Worm (Caenorhabditis elegans) whole organism, young adult: ENCODE data around the gene Y116A8C.29.
A peak's percentile ranks its signal among the peaks of the same experiment; 100 is the strongest.

ENCODE experiments used
- D2030.7 ChIP-seq: fragments of 200-800 bp; sonication (Bioruptor generic); IDR thresholded peaks from 2 replicates; pipeline ENCODE4 v1.3.6; 2022; ENCODE audit warnings: missing genetic modification reagents, missing genetic modification characterization, missing compliant biosample characterization
- F52B5.7 ChIP-seq: sonication (generic microtip); optimal IDR thresholded peaks from 2 replicates; lab custom pipeline; 2016; ENCODE audit warnings: mild to moderate bottlenecking, missing genetic modification characterization, missing compliant biosample characterization
- T26A5.8 ChIP-seq: sonication (generic microtip); optimal IDR thresholded peaks from 2 replicates; lab custom pipeline; 2016; ENCODE audit warnings: missing genetic modification characterization, missing compliant biosample characterization
- Y53F4B.3 ChIP-seq: fragments of 200-800 bp; sonication (Bioruptor generic); IDR thresholded peaks from 2 replicates; pipeline ENCODE4 v1.3.6; 2022; ENCODE audit warnings: missing genetic modification reagents, missing genetic modification characterization, missing compliant biosample characterization
- Y79H2A.3 ChIP-seq: fragments of 200-800 bp; sonication (Bioruptor generic); conservative IDR thresholded peaks from 2 replicates; pipeline ENCODE4 v1.3.6; 2022; ENCODE audit warnings: missing genetic modification reagents, missing genetic modification characterization, missing compliant biosample characterization
- atf-7 ChIP-seq: sonication (generic microtip); optimal IDR thresholded peaks from 2 replicates; lab custom pipeline; 2017; ENCODE audit warnings: mild to moderate bottlenecking, missing genetic modification characterization, missing compliant biosample characterization
- attf-3 ChIP-seq: fragments of 200-800 bp; sonication (Bioruptor generic); conservative IDR thresholded peaks from 2 replicates; pipeline ENCODE4 v1.3.6; 2022; ENCODE audit warnings: missing genetic modification reagents, missing genetic modification characterization, missing compliant biosample characterization
- cebp-2 ChIP-seq: fragments of 200-800 bp; sonication (Bioruptor generic); IDR thresholded peaks from 2 replicates; pipeline ENCODE4 v1.3.6; 2022; ENCODE audit warnings: missing genetic modification characterization, missing compliant biosample characterization
- ceh-100 ChIP-seq: fragments of 200-800 bp; sonication (Bioruptor generic); IDR thresholded peaks from 2 replicates; pipeline ENCODE4 v1.3.6; 2022; ENCODE audit warnings: missing genetic modification reagents, missing genetic modification characterization, missing compliant biosample characterization
- ceh-27 ChIP-seq: fragments of 200-800 bp; sonication (Bioruptor generic); optimal IDR thresholded peaks from 2 replicates; lab custom pipeline; 2018; ENCODE audit warnings: mild to moderate bottlenecking, missing genetic modification characterization, moderate library complexity, missing compliant biosample characterization
- ceh-79 ChIP-seq: sonication (generic microtip); optimal IDR thresholded peaks from 2 replicates; lab custom pipeline; 2017; ENCODE audit warnings: mild to moderate bottlenecking, missing genetic modification characterization, missing compliant biosample characterization
- ceh-91 ChIP-seq: fragments of 200-800 bp; sonication (Bioruptor generic); IDR thresholded peaks from 2 replicates; pipeline ENCODE4 v1.3.6; 2022; ENCODE audit warnings: missing genetic modification reagents, missing genetic modification characterization, missing compliant biosample characterization
- chd-7 ChIP-seq: sonication (generic microtip); optimal IDR thresholded peaks from 2 replicates; lab custom pipeline; 2016; ENCODE audit warnings: mild to moderate bottlenecking, missing genetic modification characterization, moderate library complexity, missing compliant biosample characterization
- dpl-1 ChIP-seq: fragments of 150-350 bp; optimal IDR thresholded peaks from 2 replicates; lab custom pipeline; 2014; ENCODE audit warnings: missing biosample characterization, missing genetic modification reagents, missing genetic modification characterization
- egl-44 ChIP-seq: fragments of 200-800 bp; sonication (Bioruptor generic); IDR thresholded peaks from 2 replicates; pipeline ENCODE4 v1.3.6; 2022; ENCODE audit warnings: missing genetic modification reagents, missing genetic modification characterization, missing compliant biosample characterization
- hlh-26 ChIP-seq: fragments of 200-800 bp; sonication (Bioruptor generic); conservative IDR thresholded peaks from 2 replicates; pipeline ENCODE4 v1.3.6; 2022; ENCODE audit warnings: missing genetic modification reagents, missing genetic modification characterization, missing compliant biosample characterization
- hmg-1.2 ChIP-seq: fragments of 200-800 bp; sonication (Bioruptor generic); IDR thresholded peaks from 2 replicates; pipeline ENCODE4 v1.3.6; 2022; ENCODE audit warnings: missing genetic modification reagents, missing genetic modification characterization, missing compliant biosample characterization
- lag-1 ChIP-seq: fragments of 200-800 bp; sonication (Bioruptor generic); IDR thresholded peaks from 2 replicates; pipeline ENCODE4 v1.3.6; 2022; ENCODE audit warnings: missing genetic modification reagents, missing genetic modification characterization, missing compliant biosample characterization
- lir-1 ChIP-seq: fragments of 200-800 bp; sonication (Bioruptor generic); conservative IDR thresholded peaks from 2 replicates; pipeline ENCODE4 v1.3.6; 2022; ENCODE audit warnings: missing genetic modification reagents, missing genetic modification characterization, missing compliant biosample characterization
- madf-10 ChIP-seq: sonication (generic microtip); optimal IDR thresholded peaks from 2 replicates; lab custom pipeline; 2016; ENCODE audit warnings: mild to moderate bottlenecking, missing genetic modification characterization, missing compliant biosample characterization
- madf-8 ChIP-seq: fragments of 200-800 bp; sonication (Bioruptor generic); conservative IDR thresholded peaks from 2 replicates; pipeline ENCODE4 v1.3.6; 2022; ENCODE audit warnings: missing genetic modification reagents, missing genetic modification characterization, missing compliant biosample characterization
- nfya-2 ChIP-seq: fragments of 200-800 bp; sonication (Bioruptor generic); IDR thresholded peaks from 2 replicates; pipeline ENCODE4 v1.3.6; 2022; ENCODE audit warnings: missing genetic modification reagents, missing genetic modification characterization, missing compliant biosample characterization
- nfyb-1 ChIP-seq: fragments of 200-800 bp; sonication (Bioruptor generic); IDR thresholded peaks from 2 replicates; pipeline ENCODE4 v1.3.6; 2022; ENCODE audit warnings: missing genetic modification reagents, missing genetic modification characterization, missing compliant biosample characterization
- pha-4 ChIP-seq: fragments of 150-350 bp; sonication (generic microtip); optimal IDR thresholded peaks from 2 replicates; lab custom pipeline; 2014; ENCODE audit warnings: missing biosample characterization, missing genetic modification reagents, missing genetic modification characterization
- rcor-1 ChIP-seq: fragments of 200-800 bp; sonication (Bioruptor generic); IDR thresholded peaks from 2 replicates; pipeline ENCODE4 v1.3.6; 2022; ENCODE audit warnings: missing genetic modification reagents, missing genetic modification characterization, missing compliant biosample characterization
- rpc-1 ChIP-seq, 2 experiments: fragments of 150-350 bp in 1 of 2; sonication (generic microtip) in 1 of 2; optimal IDR thresholded peaks; 2 replicates each; lab custom pipeline; 2014 to 2018; ENCODE audit warnings: missing biosample characterization in 1 of 2, missing genetic modification characterization in 1 of 2, missing genetic modification reagents in 1 of 2, missing genotype in 1 of 2
- sdz-38 ChIP-seq: sonication (generic microtip); optimal IDR thresholded peaks from 2 replicates; lab custom pipeline; 2016; ENCODE audit warnings: missing genotype, missing genetic modification characterization, missing compliant biosample characterization
- sea-2 ChIP-seq: fragments of 200-800 bp; sonication (Bioruptor generic); IDR thresholded peaks from 2 replicates; pipeline ENCODE4 v1.3.6; 2022; ENCODE audit warnings: missing genetic modification characterization, missing compliant biosample characterization
- tbp1 ChIP-seq: fragments of 200-800 bp; sonication (Bioruptor generic); optimal IDR thresholded peaks from 2 replicates; lab custom pipeline; 2018; ENCODE audit warnings: mild to moderate bottlenecking, missing genetic modification characterization, missing compliant biosample characterization
- tbx-9 ChIP-seq: sonication (generic microtip); optimal IDR thresholded peaks from 2 replicates; lab custom pipeline; 2016; ENCODE audit warnings: borderline replicate concordance, missing genetic modification characterization, inconsistent platforms, missing compliant biosample characterization
- tlf-1 ChIP-seq: fragments of 200-800 bp; sonication (Bioruptor generic); optimal IDR thresholded peaks from 2 replicates; lab custom pipeline; 2018; ENCODE audit warnings: mild to moderate bottlenecking, missing genetic modification characterization, missing compliant biosample characterization
- unc-62 ChIP-seq: fragments of 150-350 bp; optimal IDR thresholded peaks from 2 replicates; lab custom pipeline; 2014; ENCODE audit warnings: missing biosample characterization, missing genetic modification reagents, missing genetic modification characterization
- zim-3 ChIP-seq: sonication (generic microtip); optimal IDR thresholded peaks from 2 replicates; lab custom pipeline; 2017; ENCODE audit warnings: mild to moderate bottlenecking, missing genetic modification characterization, moderate library complexity, missing compliant biosample characterization
- ztf-25 ChIP-seq: fragments of 200-800 bp; sonication (Bioruptor generic); IDR thresholded peaks from 2 replicates; pipeline ENCODE4 v1.3.6; 2022; ENCODE audit warnings: missing genetic modification reagents, missing genetic modification characterization, missing compliant biosample characterization
- ztf-28 ChIP-seq: fragments of 200-800 bp; sonication (Bioruptor generic); IDR thresholded peaks from 2 replicates; pipeline ENCODE4 v1.3.6; 2022; ENCODE audit warnings: missing genetic modification reagents, missing genetic modification characterization, missing compliant biosample characterization
- ztf-3 ChIP-seq: fragments of 200-800 bp; sonication (Bioruptor generic); optimal IDR thresholded peaks from 2 replicates; lab custom pipeline; 2018; ENCODE audit warnings: mild to moderate bottlenecking, missing genetic modification characterization, missing compliant biosample characterization

The Y116A8C.29 gene

DNA sequence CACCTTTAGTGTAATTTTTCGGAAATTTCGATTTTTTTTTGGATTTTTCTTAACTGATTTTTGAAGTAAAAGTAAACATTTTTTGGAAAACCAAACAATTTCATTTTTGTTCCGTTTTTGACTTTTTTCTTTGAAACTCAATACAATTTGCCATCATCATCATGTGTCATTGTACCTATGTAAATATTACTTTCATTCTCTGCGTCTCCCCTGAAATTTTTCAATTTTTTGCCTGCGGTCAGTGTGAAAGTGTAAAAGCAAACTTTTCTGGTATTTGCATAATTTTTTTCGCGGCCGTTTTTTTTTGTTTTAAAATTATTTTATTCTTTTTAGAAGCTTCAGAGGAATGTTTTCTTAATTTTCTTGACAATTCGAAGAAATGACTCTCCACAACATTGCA, at the start of gene Y116A8C.29:
Gene Y116A8C.29 (plus strand): TSS at position 328 of the 400 bp plus-strand sequence.
- TF ChIP-seq nfya-2: no peak
- TF ChIP-seq hmg-1.2 (GFP tag; lab: Robert Waterston, UW): peak; percentile 7; the same call in 1 of the 2 replicates
- TF ChIP-seq madf-8 (GFP tag; lab: Robert Waterston, UW): no peak
- peak; percentile 36 for TF ChIP-seq pha-4 (tag; lab: Kevin White, UChicago)
- TF ChIP-seq, all 124 proteins: peak for 2

DNA sequence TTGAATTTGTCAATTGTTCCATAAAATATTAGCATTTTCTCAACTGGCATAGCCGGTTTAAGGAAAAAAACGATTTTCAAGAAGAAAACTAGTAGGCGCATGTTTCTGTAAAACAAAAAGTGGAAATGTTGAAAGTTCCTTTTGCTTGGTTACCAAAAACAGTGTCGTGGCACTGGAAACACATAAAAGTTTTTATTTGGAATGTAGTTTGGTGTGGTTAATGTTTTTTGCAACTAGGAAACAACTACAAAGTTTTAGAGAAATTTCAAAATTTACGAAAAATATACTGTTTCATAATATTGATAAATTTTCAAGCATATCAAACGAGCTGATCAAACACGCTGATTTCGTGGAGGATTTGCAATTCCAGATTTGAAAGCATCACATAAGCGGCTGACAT, 48.1 kb upstream of the Y116A8C.29 start, which contains the start of gene clec-195:
Gene clec-195 (minus strand): TSS at position 101 of the 400 bp plus-strand sequence.
- TF ChIP-seq hlh-26 (GFP tag; lab: Robert Waterston, UW) (no peak), ztf-25 (GFP tag; lab: Robert Waterston, UW) (no peak), zim-3 (tag; lab: Kevin White, UChicago) (no peak)

DNA sequence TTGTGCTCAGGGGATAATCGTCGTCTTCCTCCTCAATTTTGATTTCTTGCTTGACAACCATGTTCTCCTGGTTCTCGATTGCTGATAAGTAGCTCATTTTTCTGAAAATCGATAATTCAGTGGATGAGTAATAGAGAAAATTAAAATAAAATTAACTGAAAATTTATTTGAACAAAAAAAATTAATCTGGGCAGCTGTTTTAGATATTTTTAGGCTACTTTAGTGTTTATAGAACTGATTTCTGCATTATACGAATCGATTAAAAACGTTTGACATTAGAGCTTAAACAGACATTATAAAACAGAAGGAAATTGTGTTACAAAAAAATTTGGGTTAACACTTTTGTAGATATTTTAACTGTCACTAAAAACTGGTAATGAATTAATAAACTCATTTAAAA, 45.6 kb upstream of the Y116A8C.29 start, which contains the start of gene athp-3:
Gene athp-3 (minus strand): TSS at position 101 of the 400 bp plus-strand sequence.
- TF ChIP-seq ceh-79 (no peak), pha-4 (tag; lab: Kevin White, UChicago) (no peak), atf-7 (tag; lab: Kevin White, UChicago) (no peak), sdz-38 (tag; lab: Kevin White, UChicago) (no peak)

DNA sequence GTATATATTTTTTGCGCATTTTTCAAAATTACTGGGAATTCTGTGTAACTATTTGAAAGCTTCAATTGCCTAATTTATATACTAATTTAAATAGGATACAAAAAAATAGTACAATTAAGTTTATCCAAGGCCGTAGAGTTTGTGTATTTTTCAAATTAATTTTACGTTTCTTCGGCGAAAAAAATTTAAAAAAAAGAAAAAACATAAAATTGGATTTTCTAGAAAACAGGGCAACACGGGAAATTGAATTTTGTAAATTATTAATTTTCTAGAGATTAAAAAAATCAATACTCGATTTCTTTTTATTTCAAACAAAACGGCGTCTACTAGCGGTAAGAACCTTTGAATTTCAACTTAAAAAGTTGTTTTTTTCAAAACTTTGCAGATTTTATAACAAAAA, 40.6 kb upstream of the Y116A8C.29 start, which contains the start of gene Y116A8C.23:
Gene Y116A8C.23 (plus strand): TSS at position 301 of the 400 bp plus-strand sequence.
- TF ChIP-seq Y79H2A.3 (GFP tag; lab: Robert Waterston, UW) (no peak), unc-62 (GFP tag; lab: Kevin White, UChicago) (no peak), ztf-28 (GFP tag; lab: Robert Waterston, UW) (no peak), hlh-26 (GFP tag; lab: Robert Waterston, UW) (no peak), lir-1 (GFP tag; lab: Robert Waterston, UW) (no peak), ceh-91 (GFP tag; lab: Robert Waterston, UW) (no peak), egl-44 (GFP tag; lab: Robert Waterston, UW) (no peak), sea-2 (GFP tag; lab: Robert Waterston, UW) (no peak), attf-3 (GFP tag; lab: Robert Waterston, UW) (no peak), tbx-9 (tag; lab: Kevin White, UChicago) (no peak), cebp-2 (no peak), tbp1 (GFP tag; lab: Kevin White, UChicago) (no peak), dpl-1 (GFP tag; lab: Kevin White, UChicago) (no peak), ztf-25 (GFP tag; lab: Robert Waterston, UW) (no peak), D2030.7 (GFP tag; lab: Robert Waterston, UW) (no peak), F52B5.7 (tag; lab: Kevin White, UChicago) (no peak), rpc-1 (optimal IDR thresholded peaks at IDR 0.05; lab: Kevin White, UChicago) (no peak), rpc-1 (tag; optimal IDR thresholded peaks at IDR 0.05; lab: Kevin White, UChicago) (no peak)

DNA sequence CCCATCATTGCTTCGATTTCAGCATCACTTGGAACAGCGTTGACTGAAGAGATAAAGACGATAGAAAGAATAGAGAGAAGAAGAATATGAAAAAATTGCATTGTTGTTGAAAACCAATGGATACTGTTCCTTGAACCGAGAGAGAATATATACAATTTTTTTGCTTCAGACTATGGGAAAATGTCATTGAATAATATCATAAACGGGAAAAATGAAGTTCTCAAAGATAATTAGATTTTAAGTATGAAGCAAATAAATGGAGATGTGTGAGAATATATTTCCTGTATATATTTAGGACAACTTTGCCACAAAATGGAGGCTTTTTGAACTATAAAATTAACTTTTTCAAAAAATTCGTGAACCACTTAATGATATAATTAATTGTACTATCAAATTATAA, 35.8 kb upstream of the Y116A8C.29 start, which contains the start of gene Y116A8C.44:
Gene Y116A8C.44 (minus strand): TSS at position 101 of the 400 bp plus-strand sequence.
- TF ChIP-seq nfyb-1 (GFP tag; lab: Robert Waterston, UW) (no peak), tlf-1 (GFP tag; lab: Kevin White, UChicago) (no peak), hlh-26 (GFP tag; lab: Robert Waterston, UW) (no peak), chd-7 (tag; lab: Kevin White, UChicago) (no peak), lag-1 (GFP tag; lab: Robert Waterston, UW) (no peak), ztf-3 (GFP tag; lab: Kevin White, UChicago) (no peak), rcor-1 (no peak), madf-10 (tag; lab: Kevin White, UChicago) (no peak), Y53F4B.3 (no peak), T26A5.8 (tag; lab: Kevin White, UChicago) (no peak), ceh-100 (no peak), ceh-27 (GFP tag; lab: Kevin White, UChicago) (no peak)
